Fruit fly (Drosophila melanogaster) Kc167 (cell line): Measurements from ENCODE around the gene Shab.

Source experiments
- Myc ChIP-seq: fragments of >200 bp; optimal IDR thresholded peaks from 2 replicates; lab custom pipeline; 2017; ENCODE audit warnings: missing external identifiers
- insv ChIP-seq: fragments of >200 bp; optimal IDR thresholded peaks from 3 replicates; lab custom pipeline; 2018; ENCODE audit warnings: missing external identifiers

dm6 chr3L:2885568-2885967 is 9.2 kb upstream of the Shab start:
- TF ChIP-seq Myc (no peak), insv (lab: Kevin White, UChicago) (no peak)
